Comparison of ENCODE assay signal across 1 fruit fly cellular context in genomic region chr3L:8708856-8709255, dm6.
TF ChIP-seq lines count a peak whose summit lies in the region.

No protein-coding gene starts in this region.

TF ChIP-seq in whole organism, embryonic, 481 proteins besides CTCF, POLR2A, EP300 and RAD21 (continued from another document):
- TF ChIP-seq row (GFP tag; IDR thresholded peaks at IDR 0.05; lab: Robert Waterston, UW) (peak; percentile 35; the same call in 2 of the 3 replicates), pum (GFP tag; optimal IDR thresholded peaks at IDR 0.05; lab: Kevin White, UChicago) (no peak), CG10543 (GFP tag; optimal IDR thresholded peaks at IDR 0.05; lab: Kevin White, UChicago) (peak; percentile 16), seq (GFP tag; IDR thresholded peaks at IDR 0.05; lab: Robert Waterston, UW) (no peak), CG8290 (GFP tag; optimal IDR thresholded peaks at IDR 0.05; lab: Kevin White, UChicago) (no peak), CG8290 (tag; optimal IDR thresholded peaks at IDR 0.05; lab: Kevin White, UChicago) (peak in 1 of 2 experiments; percentile 12), Med (GFP tag; lab: Kevin White, UChicago) (peak; percentile 26), CG1529 (GFP tag; optimal IDR thresholded peaks at IDR 0.05; lab: Kevin White, UChicago) (no peak), Chrac-16 (GFP tag; optimal IDR thresholded peaks at IDR 0.05; lab: Kevin White, UChicago) (no peak), CG7786 (GFP tag; optimal IDR thresholded peaks at IDR 0.05; lab: Kevin White, UChicago) (peak; percentile 5), CG8359 (GFP tag; optimal IDR thresholded peaks at IDR 0.05; lab: Kevin White, UChicago; ENCODE audit: borderline replicate concordance) (no peak), bab2 (GFP tag; optimal IDR thresholded peaks at IDR 0.05; lab: Kevin White, UChicago) (no peak), pho (GFP tag; optimal IDR thresholded peaks at IDR 0.05; lab: Kevin White, UChicago) (peak; percentile 33), CG14710 (tag; optimal IDR thresholded peaks at IDR 0.05; lab: Kevin White, UChicago) (no peak), Ravus (GFP tag; IDR thresholded peaks at IDR 0.05; lab: Robert Waterston, UW) (no peak), GATAe (GFP tag; conservative IDR thresholded peaks at IDR 0.05; lab: Robert Waterston, UW) (peak; percentile 27; the same call in 1 of the 2 replicates), CG18599 (GFP tag; optimal IDR thresholded peaks at IDR 0.05; lab: Kevin White, UChicago) (peak; percentile 29), gcm2 (GFP tag; optimal IDR thresholded peaks at IDR 0.05; lab: Kevin White, UChicago) (no peak), CG17802 (tag; optimal IDR thresholded peaks at IDR 0.05; lab: Kevin White, UChicago) (no peak), yki (optimal IDR thresholded peaks at IDR 0.05; lab: Kevin White, UChicago) (no peak), NfI (GFP tag; optimal IDR thresholded peaks at IDR 0.05; lab: Kevin White, UChicago) (no peak), z (GFP tag; IDR thresholded peaks at IDR 0.05; lab: Robert Waterston, UW) (no peak), D19A (tag; optimal IDR thresholded peaks at IDR 0.05; lab: Kevin White, UChicago) (peak; percentile 25), Dip3 (GFP tag; optimal IDR thresholded peaks at IDR 0.05; lab: Kevin White, UChicago) (peak; percentile 25), shn (GFP tag; optimal IDR thresholded peaks at IDR 0.05; lab: Kevin White, UChicago) (no peak), lab (GFP tag; optimal IDR thresholded peaks at IDR 0.05; lab: Kevin White, UChicago) (peak; percentile 6), pros (GFP tag; optimal IDR thresholded peaks at IDR 0.05; lab: Kevin White, UChicago) (no peak), Opbp (GFP tag; IDR thresholded peaks at IDR 0.05; lab: Robert Waterston, UW; ENCODE audit: partially characterized antibody) (no peak), HmgD (GFP tag; optimal IDR thresholded peaks at IDR 0.05; lab: Kevin White, UChicago) (no peak), NK7.1 (GFP tag; optimal IDR thresholded peaks at IDR 0.05; lab: Kevin White, UChicago) (no peak), CG15269 (tag; optimal IDR thresholded peaks at IDR 0.05; lab: Kevin White, UChicago) (no peak), CG12769 (tag; optimal IDR thresholded peaks at IDR 0.05; lab: Kevin White, UChicago) (peak; percentile 27), CG12744 (GFP tag; optimal IDR thresholded peaks at IDR 0.05; lab: Kevin White, UChicago) (no peak), CG17328 (GFP tag; IDR thresholded peaks at IDR 0.05; lab: Robert Waterston, UW) (no peak), Hmr (GFP tag; optimal IDR thresholded peaks at IDR 0.05; lab: Kevin White, UChicago) (peak; percentile 22), sqz (GFP tag; optimal IDR thresholded peaks at IDR 0.05; lab: Kevin White, UChicago) (no peak), B-H1 (GFP tag; IDR thresholded peaks at IDR 0.05; lab: Robert Waterston, UW) (no peak), crc (GFP tag; optimal IDR thresholded peaks at IDR 0.05; lab: Kevin White, UChicago) (no peak), Rfx (GFP tag; IDR thresholded peaks at IDR 0.05; lab: Robert Waterston, UW) (no peak), lbe (GFP tag; optimal IDR thresholded peaks at IDR 0.05; lab: Kevin White, UChicago) (no peak), HLH54F (GFP tag; optimal IDR thresholded peaks at IDR 0.05; lab: Kevin White, UChicago) (no peak), exex (tag; optimal IDR thresholded peaks at IDR 0.05; lab: Kevin White, UChicago) (peak; percentile 13), sd (tag; optimal IDR thresholded peaks at IDR 0.05; lab: Kevin White, UChicago) (peak; percentile 21), odd (GFP tag; optimal IDR thresholded peaks at IDR 0.05; lab: Kevin White, UChicago) (no peak)
